Fruit fly (Drosophila melanogaster) whole organism, larva: ENCODE results near the gene CG43347.

Source experiments
- noc ChIP-seq: fragments of 200-800 bp; sonication (Bioruptor generic); optimal IDR thresholded peaks from 3 replicates; lab custom pipeline; 2019; ENCODE audit warnings: missing biosample characterization, mild to moderate bottlenecking, missing genetic modification characterization, moderate library complexity

CG43347 gene

DNA sequence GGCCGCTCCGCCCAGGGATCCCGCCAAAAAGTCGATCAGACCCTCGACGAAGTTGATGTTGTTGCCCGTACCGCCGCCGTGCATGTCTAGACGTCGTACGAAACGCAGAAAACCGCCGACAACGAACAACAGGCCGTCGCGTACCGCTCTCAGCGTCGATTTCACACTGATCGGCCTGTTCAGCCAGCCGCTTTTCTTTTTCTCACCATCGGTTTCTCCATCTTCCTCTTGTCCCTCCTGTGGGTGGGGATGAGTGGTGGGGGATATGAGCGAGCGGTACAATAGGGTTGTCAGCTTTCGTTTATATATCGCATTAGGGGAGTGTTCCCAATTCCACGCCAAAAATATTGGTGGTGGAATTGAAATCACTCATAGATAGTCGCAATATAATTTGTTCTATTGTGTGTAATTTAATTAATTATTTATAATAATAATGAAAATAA is 18.5 kb downstream of the CG43347 start:
- TF ChIP-seq noc (tag; lab: Kevin White, UChicago) = no peak

dm6 chrX:10600254-10600916 is 19.6 kb downstream of the CG43347 start:
- TF ChIP-seq noc (tag; lab: Kevin White, UChicago) = no peak

DNA sequence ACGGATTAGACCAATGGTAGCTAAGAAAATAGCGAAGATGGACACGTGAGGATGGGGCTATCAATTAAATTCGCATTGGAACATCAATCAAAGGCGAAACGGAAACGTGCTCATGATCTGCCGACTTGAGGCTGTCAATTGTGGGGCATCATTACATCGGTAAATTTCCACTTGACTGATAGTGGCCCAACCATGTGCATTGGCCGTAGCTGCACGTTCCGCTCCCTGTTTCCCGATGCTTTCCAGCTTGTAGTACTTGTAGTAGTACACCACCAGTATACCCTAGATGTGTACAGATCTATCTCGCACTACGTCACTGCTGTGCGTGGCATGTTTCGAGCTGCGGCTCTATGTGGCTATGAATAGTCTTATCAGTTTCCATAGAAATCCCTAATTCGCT is 20.7 kb downstream of the CG43347 start:
- no peak for TF ChIP-seq noc (tag; lab: Kevin White, UChicago)

DNA sequence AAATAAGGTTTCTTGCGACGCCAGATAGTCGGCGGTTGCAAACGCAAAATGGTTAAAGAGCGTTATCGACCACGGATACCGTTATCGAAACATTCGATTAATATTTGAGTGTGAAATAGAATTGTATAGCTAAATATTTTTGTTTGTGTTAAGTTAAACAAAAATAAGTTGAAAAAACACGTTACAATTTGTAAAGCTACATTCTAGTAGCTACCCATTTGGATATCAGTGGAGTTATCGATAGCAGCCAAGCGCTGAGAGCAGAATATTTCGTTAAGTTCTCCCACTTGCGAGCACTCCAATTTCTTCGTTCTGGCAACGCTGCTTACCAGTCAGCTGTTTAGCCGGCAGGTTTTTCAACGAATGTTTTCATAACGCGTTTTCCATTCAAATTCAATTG is 24.2 kb downstream of the CG43347 start, which contains the start of the genes Hmr and CG2124:
Gene Hmr, minus strand, starts transcription at position 43 of the 400 bp plus-strand sequence.
Gene CG2124, plus strand, starts transcription at position 310 of the 400 bp plus-strand sequence.
- no peak for TF ChIP-seq noc (tag; lab: Kevin White, UChicago)

DNA sequence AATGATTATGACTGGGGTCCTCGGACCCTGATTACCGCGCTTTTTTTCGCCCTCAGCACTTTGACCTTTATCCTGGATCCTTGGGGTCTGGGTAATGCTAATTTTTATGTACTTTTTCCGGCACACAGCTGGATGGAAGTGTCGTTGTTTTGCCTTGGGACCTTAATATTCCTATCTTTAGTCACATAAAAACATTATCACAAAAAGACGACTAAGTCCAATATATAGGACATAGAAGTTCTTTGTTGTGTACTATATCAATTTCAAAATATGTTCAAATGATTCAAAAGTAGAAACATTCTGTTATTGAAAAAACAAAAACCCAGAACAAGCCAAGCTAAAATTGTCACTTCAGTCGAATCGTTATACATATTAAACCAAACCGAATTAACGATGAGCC is 31.2 kb downstream of the CG43347 start, which contains the start of gene Rab9D:
Gene Rab9D, plus strand, starts transcription at position 301 of the 400 bp plus-strand sequence.
- TF ChIP-seq noc (tag; lab: Kevin White, UChicago) = no peak

- peak; percentile 56 for TF ChIP-seq noc (tag; lab: Kevin White, UChicago)
These were observed 32.5 kb downstream of the CG43347 start for dm6 chrX:10587445-10587844.

DNA sequence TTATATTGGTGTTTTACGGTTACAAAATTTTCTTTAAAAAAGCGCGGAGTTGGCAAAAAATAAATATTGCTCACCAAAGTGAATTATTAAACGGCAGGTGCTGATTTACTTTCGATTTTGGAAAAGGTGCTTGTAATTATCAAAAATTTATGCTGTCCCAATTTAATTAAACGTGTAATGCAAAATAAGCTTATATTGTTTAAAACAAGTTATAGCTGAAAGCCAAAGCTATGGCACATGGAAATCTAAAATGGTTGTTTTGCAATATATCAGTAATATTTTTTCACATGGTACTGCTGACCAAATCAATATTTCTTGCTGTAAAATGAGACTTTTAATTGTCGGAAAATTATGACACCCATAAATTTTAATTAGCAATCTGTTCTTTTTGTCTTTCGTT is 33.8 kb downstream of the CG43347 start:
- TF ChIP-seq noc (tag; lab: Kevin White, UChicago) = no peak

DNA sequence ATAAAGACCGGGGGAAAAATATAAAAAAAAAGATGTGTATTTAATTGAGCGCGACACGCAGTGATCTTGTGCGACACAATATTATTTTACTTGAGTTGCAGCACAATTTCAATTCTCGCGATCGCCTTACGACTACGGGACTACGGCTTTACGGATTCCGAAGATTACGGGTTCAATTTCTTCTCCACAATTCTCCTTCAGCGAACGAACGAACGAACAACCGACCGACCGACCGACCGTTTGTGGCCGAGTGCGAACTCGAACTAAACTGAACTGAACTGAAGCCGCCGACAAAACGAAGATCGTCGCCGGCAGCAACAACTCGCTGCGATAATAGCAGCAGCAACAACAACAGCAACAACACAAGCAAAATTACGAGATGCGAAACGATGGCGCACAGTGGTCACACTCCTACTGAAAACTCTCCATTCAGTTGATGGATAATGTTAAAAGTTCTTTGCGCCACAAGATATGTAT is 34.8 kb downstream of the CG43347 start, which contains the start of gene spri:
Gene spri, minus strand, starts transcription at position 265 of the 477 bp plus-strand sequence.
- peak; percentile 31 for TF ChIP-seq noc (tag; lab: Kevin White, UChicago)

DNA sequence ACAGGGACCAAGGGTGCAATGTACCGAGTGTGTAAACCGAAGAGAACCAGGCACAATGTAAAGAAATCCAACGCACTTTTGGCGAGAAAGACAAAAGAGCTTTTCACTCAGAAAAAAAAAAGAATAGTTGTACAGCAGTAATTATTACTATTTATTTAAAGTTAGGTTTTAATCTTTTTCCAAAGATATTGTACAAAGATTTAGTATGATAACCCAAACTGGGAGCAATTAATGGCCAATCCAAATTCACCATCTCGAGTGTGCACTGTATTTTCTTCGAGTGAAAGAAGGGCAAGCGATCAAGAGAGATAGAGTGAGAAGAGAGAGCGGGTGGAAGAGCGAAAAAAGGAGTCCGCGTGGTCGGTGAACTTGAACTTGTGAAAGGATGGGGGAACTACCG is 35.5 kb downstream of the CG43347 start:
- TF ChIP-seq noc (tag; lab: Kevin White, UChicago) = no peak

DNA sequence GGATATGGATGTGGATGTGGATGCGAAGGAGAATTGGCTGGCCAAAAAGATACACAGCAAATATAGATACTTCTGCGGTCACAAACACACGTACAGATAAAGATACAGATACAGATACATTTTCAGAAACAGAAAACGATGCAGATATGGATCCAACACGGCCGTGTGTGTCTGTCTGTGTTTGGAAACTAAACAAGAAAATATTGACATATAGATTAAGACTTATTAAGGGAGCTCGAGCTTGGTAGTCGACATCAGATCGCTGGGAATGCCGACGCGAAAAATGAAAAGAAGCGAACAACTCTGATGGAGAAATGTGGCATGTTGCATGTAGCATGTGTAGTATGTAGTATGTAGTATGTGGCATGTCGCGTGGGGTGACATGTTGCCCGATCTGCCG is 37.9 kb downstream of the CG43347 start:
- no peak for TF ChIP-seq noc (tag; lab: Kevin White, UChicago)

DNA sequence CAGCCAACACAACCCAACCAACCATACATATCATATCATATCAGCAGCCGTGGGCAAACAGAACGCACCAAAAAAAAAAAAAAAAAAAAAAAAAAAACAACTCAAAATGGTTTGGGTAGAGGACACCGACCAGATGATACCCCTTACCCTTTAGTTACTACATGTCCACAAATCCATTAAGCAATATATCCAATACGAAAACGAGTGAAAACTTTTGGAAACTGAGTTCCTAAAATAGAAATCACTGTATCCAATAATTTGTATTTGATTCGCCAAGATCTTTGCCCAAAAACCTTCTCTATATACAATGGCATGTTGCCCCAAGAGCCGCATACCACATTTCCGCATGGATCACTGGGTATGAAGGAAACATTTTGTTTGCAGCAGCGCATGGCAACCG is 38.5 kb downstream of the CG43347 start:
- no peak for TF ChIP-seq noc (tag; lab: Kevin White, UChicago)

DNA sequence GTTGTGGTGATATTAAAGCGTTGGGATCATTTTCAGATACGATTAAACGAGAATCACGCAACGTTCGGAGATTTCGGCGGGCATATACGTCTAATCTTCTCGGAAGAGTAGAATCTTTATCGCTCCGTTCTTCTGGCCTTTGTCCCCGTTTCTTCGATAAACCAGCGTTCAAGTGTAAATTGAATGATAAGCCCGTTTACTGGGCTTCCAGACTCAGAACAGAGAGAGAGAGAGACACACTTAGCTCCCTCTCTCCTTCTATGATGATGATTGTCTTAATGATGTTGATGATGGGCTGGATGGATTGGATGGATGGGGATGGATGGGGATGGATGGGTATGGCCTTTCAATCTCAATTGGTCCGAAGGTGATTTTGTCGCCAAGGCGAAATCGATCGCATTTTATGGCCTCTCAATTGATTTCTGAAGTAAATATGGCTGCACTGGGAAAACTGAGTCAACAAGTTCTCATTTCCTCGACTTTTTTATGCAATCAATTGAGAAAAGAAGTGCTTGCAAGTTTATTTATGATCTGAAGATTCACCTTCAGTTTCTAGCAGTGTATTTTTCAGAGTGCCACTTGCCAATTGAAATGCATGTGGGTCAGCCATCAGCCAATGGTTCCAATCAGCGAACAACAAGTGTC is 39.4 kb downstream of the CG43347 start:
- no peak for TF ChIP-seq noc (tag; lab: Kevin White, UChicago)

DNA sequence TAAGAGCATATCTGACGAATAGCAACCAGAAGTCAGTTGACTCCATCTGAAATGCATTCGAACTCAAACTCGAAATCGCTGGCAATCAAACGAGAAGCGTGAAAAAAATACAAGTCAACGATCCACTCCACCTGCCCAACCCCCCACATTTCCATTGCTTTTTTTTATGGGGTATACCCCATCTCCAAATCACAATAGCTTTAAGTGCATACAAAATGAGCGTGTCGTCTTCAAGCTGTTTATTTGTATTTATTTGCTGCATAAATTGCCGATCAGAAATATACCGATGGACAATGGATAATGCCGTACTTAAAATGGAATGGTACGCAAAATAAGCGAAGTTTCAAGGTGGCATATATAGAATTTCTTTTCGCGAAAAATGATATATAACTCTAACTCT is 40.4 kb downstream of the CG43347 start:
- TF ChIP-seq noc (tag; lab: Kevin White, UChicago) = no peak

- TF ChIP-seq noc (tag; lab: Kevin White, UChicago) = no peak
These were observed 42.2 kb downstream of the CG43347 start for dm6 chrX:10577773-10578172.

dm6 chrX:10576993-10577392 is 43.0 kb downstream of the CG43347 start:
- TF ChIP-seq noc (tag; lab: Kevin White, UChicago) = no peak

DNA sequence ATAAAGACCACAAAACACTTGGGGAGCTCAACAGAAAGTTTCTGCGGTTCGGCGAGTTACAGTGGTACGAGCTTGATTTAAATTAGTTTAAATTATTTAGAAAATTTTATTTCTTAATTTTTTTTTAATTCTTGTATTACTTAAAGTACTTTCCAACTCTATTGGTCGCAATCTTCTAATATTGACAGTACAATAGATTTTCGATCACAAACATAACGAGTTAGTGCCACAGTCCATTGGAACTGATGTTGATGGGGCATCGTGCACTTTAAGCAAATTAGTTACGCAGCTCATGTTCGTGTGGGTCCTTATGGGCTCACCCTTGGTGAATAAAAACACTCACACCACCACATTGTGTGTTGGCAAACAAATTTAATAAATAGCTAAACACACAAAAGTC is 46.4 kb downstream of the CG43347 start:
- TF ChIP-seq noc (tag; lab: Kevin White, UChicago) = no peak
